Worm (Caenorhabditis elegans) whole organism, dauer: ENCODE results near the gene cul-2.

ENCODE experiments used
- unc-62 ChIP-seq: sonication (generic microtip); optimal IDR thresholded peaks from 2 replicates; lab custom pipeline; 2017; ENCODE audit warnings: missing biosample characterization, missing genetic modification reagents, missing genetic modification characterization

cul-2 gene

ce11 chrIII:13687211-13687610 lies at the start of gene cul-2:
Gene cul-2, plus strand, starts transcription at chrIII:13687269.
- TF ChIP-seq unc-62 (GFP tag; lab: Kevin White, UChicago): no peak

ce11 chrIII:13637681-13638080 lies 49.4 kb upstream of the cul-2 start:
- no peak for TF ChIP-seq unc-62 (GFP tag; lab: Kevin White, UChicago)

- TF ChIP-seq unc-62 (GFP tag; lab: Kevin White, UChicago): no peak
These were observed 47.0 kb upstream of the cul-2 start for ce11 chrIII:13640003-13640499.

- TF ChIP-seq unc-62 (GFP tag; lab: Kevin White, UChicago): no peak
These were observed 46.2 kb upstream of the cul-2 start for ce11 chrIII:13640869-13641268.

DNA sequence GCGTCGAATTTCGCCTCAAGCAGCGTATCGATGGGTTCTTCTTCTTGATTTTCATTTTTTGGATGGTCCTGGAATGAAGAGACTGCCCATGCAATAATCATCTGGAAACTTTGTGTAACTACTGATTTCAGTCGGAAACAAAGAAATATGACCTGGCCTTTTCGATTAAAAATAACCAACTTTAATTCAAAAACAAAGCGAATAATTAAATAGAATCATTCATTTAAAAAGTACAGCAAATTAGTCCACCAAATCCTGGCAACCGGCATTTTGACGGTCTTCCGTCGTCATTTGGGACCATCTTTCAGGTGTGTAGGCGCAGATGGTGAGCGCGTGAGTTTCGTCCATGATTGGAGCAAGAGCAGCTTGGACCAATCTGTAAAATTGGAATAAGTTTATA lies 45.5 kb upstream of the cul-2 start, which contains the start of gene acbp-5:
Gene acbp-5, minus strand, starts transcription at position 101 of the 400 bp plus-strand sequence.
- no peak for TF ChIP-seq unc-62 (GFP tag; lab: Kevin White, UChicago)

DNA sequence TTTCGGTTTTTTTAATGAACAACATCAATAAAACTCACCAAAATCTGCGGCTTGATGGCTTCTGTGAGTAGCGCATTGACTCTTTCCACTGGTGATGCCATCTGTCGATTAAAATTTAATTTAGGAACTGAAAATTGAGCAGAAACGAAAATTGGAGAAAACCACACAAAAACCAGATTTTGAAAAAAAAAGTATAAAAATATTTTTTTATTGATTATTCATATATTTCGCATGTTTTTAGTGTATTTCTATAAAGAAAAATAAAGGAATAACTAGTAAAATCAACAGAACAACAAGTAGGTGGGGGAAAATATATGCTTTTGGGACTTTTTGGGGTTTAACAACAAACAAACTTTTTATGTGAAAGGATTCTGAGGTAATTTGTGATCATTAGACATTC lies 44.8 kb upstream of the cul-2 start, which contains the start of gene T12D8.10:
Gene T12D8.10, minus strand, starts transcription at position 101 of the 400 bp plus-strand sequence.
- no peak for TF ChIP-seq unc-62 (GFP tag; lab: Kevin White, UChicago)

DNA sequence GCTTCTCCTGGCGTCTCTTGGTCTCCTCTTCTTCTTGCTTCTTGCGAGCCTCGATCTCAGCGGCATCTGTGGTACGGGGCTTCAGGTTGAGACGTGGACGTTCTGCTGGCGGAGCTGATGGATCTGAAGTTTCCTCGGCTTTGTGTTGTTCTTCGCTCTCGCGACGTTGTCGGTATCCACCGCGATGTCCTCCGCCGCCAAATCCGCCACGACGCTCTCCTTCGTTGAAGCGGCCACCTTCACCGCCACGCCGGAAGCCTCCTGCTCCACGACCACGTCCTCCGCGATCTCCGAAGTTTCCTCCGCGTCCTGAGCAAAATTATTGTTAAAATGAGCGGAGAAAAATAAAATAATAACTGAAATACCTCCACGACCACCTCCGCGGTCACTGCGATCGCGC lies 44.3 kb upstream of the cul-2 start:
- no peak for TF ChIP-seq unc-62 (GFP tag; lab: Kevin White, UChicago)

DNA sequence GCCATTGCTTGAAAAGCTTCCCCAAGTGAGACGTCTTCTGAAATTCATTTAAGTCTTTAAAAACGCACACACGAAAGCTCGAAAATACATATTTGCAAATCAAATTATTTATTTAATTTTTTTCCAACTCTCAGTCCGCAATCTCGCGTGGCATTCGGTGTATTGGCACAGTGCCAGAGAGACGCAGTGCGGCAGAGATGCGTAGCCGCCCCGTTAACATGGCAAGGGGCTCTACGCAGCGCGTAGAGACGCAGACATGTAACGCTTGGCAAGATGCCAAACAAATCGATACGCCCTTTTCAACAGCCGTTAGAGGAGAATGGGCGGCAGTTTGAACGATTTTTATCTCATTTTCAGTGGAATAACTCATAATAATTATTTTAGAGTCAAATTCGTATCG lies 43.5 kb upstream of the cul-2 start, which contains the start of the genes drr-2 and set-16:
Gene drr-2, minus strand, starts transcription at position 37 of the 400 bp plus-strand sequence.
Gene set-16, plus strand, starts transcription at position 383 of the 400 bp plus-strand sequence.
- TF ChIP-seq unc-62 (GFP tag; lab: Kevin White, UChicago): peak; percentile 42

ce11 chrIII:13644279-13644678 lies 42.8 kb upstream of the cul-2 start:
- no peak for TF ChIP-seq unc-62 (GFP tag; lab: Kevin White, UChicago)

- no peak for TF ChIP-seq unc-62 (GFP tag; lab: Kevin White, UChicago)
These were observed 41.1 kb upstream of the cul-2 start for ce11 chrIII:13645885-13646488.

DNA sequence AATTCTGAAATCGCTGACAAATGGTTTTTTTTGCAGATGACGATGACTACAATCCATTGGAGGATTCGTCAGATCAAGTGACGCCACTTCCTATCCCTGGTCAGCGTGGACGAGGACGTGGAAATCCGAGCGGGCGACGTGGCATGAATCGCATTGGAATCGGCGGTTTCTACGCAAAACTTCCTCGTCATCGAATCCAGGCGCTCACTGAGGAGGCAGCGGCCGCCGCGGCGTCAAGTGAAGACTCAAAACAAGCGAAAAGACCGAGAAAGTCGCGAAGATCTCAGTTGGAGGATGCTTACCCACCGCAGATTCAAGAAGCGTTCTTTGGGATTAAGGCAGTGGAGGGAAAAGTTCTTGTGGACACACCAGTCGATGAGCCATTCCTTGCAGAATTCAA lies 38.5 kb upstream of the cul-2 start:
- no peak for TF ChIP-seq unc-62 (GFP tag; lab: Kevin White, UChicago)

ce11 chrIII:13651414-13651813 lies 35.7 kb upstream of the cul-2 start:
- no peak for TF ChIP-seq unc-62 (GFP tag; lab: Kevin White, UChicago)

DNA sequence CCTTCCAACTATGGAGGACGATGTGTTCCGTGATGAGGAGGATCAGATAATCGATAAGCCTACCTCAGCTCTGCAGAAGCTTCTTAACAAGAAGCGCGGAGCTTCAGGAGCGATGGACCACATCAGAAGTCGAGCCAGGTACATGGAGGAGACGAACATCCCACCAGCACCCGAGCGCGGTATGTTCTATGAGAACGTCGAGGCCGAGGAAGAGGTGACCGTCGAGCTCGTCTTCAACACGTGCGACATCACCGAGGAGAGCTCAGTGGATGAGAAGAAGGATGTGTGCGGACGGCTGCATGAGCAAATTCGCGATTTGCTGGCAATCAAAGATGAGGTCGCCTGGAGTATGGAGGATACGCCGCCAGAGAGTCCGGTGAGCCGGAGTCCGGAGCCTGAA lies 35.1 kb upstream of the cul-2 start:
- TF ChIP-seq unc-62 (GFP tag; lab: Kevin White, UChicago): no peak

ce11 chrIII:13652708-13653107 lies 34.4 kb upstream of the cul-2 start:
- TF ChIP-seq unc-62 (GFP tag; lab: Kevin White, UChicago): no peak

ce11 chrIII:13654950-13655349 lies 32.1 kb upstream of the cul-2 start:
- TF ChIP-seq unc-62 (GFP tag; lab: Kevin White, UChicago): no peak

DNA sequence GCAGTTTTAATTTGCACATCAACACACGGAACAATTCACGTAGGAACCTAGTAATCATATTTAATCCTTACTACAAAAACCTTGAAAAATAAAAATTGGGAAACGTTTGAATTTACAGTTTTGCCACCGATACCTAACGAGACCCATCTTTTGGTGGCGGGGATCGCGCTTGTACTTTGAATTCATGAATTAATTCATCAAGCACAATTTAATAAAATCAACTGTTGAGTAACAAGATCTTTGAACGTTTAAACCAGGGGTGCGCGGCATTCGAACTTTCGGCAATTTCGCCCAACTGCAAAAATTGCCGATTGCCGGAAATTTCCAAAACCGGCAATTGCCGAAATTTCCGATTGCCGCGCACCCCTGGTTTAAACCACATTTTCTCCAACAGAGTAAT lies 30.4 kb upstream of the cul-2 start:
- no peak for TF ChIP-seq unc-62 (GFP tag; lab: Kevin White, UChicago)

DNA sequence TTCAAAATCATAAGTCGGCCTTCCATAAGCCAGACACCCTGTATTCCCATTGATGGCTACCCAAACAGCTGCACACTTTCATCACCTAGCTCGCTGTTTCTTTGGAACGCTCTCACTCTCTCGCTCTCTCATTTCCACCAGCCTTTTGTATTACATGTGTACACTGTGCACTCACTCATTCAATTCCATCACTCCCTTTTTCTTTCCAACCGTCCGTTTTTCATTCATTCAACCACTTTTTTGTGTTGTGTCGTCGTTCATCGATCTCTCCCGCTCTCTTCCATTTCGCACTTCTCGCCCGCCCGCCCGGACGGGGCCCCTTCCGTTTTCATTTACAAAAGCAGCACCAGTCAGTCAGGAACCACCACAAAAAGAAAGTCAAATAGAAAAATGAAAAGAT lies 29.1 kb upstream of the cul-2 start:
- TF ChIP-seq unc-62 (GFP tag; lab: Kevin White, UChicago): no peak
